Worm (Caenorhabditis elegans): ENCODE measurements around the gene T28A11.22.

DNA sequence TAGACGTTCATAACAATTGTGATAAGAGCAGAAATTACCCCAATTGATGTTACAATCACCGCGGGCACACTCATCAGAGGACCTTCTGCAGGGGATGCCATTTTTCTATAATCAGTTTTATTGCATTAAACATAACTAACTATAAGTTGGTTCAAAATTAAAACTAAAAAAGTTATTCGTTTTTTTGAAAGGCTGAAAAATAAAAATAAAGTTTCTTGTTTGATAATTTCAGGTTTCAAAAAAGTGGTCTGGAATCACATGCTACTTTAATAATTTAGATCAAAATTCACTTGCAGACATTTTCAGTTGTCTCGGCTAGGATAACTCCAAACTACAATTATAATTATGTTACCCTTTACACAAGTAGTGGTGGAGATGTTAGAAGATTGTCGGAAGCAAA lies 44.5 kb downstream of the T28A11.22 start, which contains the start of gene srbc-1:
- TF ChIP-seq pha-4 (tag; optimal IDR thresholded peaks at IDR 0.05) = no peak
- TF ChIP-seq nhr-237 (tag; optimal IDR thresholded peaks at IDR 0.05) = no peak
- no peak for TF ChIP-seq nhr-12 (tag; optimal IDR thresholded peaks at IDR 0.05)
- no peak for TF ChIP-seq unc-62 (GFP tag; optimal IDR thresholded peaks at IDR 0.05)
- TF ChIP-seq ceh-43 (GFP tag; optimal IDR thresholded peaks at IDR 0.05) = no peak
- no peak for TF ChIP-seq nhr-28 (tag; optimal IDR thresholded peaks at IDR 0.05)
- TF ChIP-seq lsy-2 (tag; optimal IDR thresholded peaks at IDR 0.05) = no peak
- no peak for TF ChIP-seq ztf-11 (tag; optimal IDR thresholded peaks at IDR 0.05)

Data from whole organism, mixed stage, embryonic.